Fruit fly (Drosophila melanogaster) whole organism, embryonic: Measurements from ENCODE around the gene Hmr.

Experiments
- CG10209 ChIP-seq: fragments of 200-800 bp; sonication (Bioruptor generic); optimal IDR thresholded peaks from 3 replicates; lab custom pipeline; 2017; ENCODE audit warnings: missing biosample characterization, mild to moderate bottlenecking, missing genetic modification characterization, missing genetic modification reagents
- CG10366 ChIP-seq: fragments of 200-800 bp; sonication (Bioruptor generic); IDR thresholded peaks from 2 replicates; pipeline ENCODE4 v1.3.6; 2022; ENCODE audit warnings: missing biosample characterization, missing genetic modification characterization
- CG11093 ChIP-seq: fragments of 200-800 bp; sonication (Bioruptor generic); IDR thresholded peaks from 3 replicates; pipeline ENCODE4 v1.3.6; 2022; ENCODE audit warnings: missing biosample characterization, missing genetic modification characterization
- CG12744 ChIP-seq: fragments of 200-800 bp; sonication (Bioruptor generic); optimal IDR thresholded peaks from 2 replicates; lab custom pipeline; 2016; ENCODE audit warnings: missing biosample characterization, missing genetic modification characterization
- CG13123 ChIP-seq: fragments of 200-800 bp; sonication (Bioruptor generic); optimal IDR thresholded peaks from 2 replicates; lab custom pipeline; 2016; ENCODE audit warnings: missing biosample characterization, missing genetic modification characterization
- CG13624 ChIP-seq: fragments of 200-800 bp; sonication (Bioruptor generic); optimal IDR thresholded peaks from 2 replicates; lab custom pipeline; 2016; ENCODE audit warnings: missing biosample characterization, missing genetic modification characterization
- CG14441 ChIP-seq: fragments of 200-800 bp; sonication (Bioruptor generic); IDR thresholded peaks from 2 replicates; pipeline ENCODE4 v1.3.6; 2022; ENCODE audit warnings: missing biosample characterization, missing genetic modification characterization
- CG15479 ChIP-seq: fragments of 200-800 bp; sonication (Bioruptor generic); optimal IDR thresholded peaks from 3 replicates; lab custom pipeline; 2019; ENCODE audit warnings: missing biosample characterization, mild to moderate bottlenecking, missing genetic modification characterization, moderate library complexity
- CG2875 ChIP-seq: fragments of 200-800 bp; sonication (Bioruptor generic); optimal IDR thresholded peaks from 2 replicates; lab custom pipeline; 2017; ENCODE audit warnings: missing biosample characterization, mild to moderate bottlenecking, missing genetic modification characterization, missing genetic modification reagents
- CG31365 ChIP-seq: fragments of 200-800 bp; sonication (Bioruptor generic); optimal IDR thresholded peaks from 2 replicates; lab custom pipeline; 2018; ENCODE audit warnings: missing biosample characterization, mild to moderate bottlenecking, missing genetic modification characterization
- CG32772 ChIP-seq: fragments of 200-800 bp; sonication (Bioruptor generic); IDR thresholded peaks from 2 replicates; pipeline ENCODE4 v1.3.6; 2022; ENCODE audit warnings: missing biosample characterization, missing genetic modification characterization
- CG33557 ChIP-seq: fragments of 200-800 bp; sonication (Bioruptor generic); optimal IDR thresholded peaks from 2 replicates; lab custom pipeline; 2019; ENCODE audit warnings: missing biosample characterization, mild to moderate bottlenecking, missing genetic modification characterization, moderate library complexity
- CG3407 ChIP-seq: fragments of 200-800 bp; sonication (Bioruptor generic); optimal IDR thresholded peaks from 2 replicates; lab custom pipeline; 2018; ENCODE audit warnings: missing biosample characterization, mild to moderate bottlenecking, missing genetic modification characterization
- CG8089 ChIP-seq: fragments of 200-800 bp; sonication (Bioruptor generic); optimal IDR thresholded peaks from 3 replicates; lab custom pipeline; 2016; ENCODE audit warnings: missing biosample characterization, missing genetic modification characterization
- CG9797 ChIP-seq: fragments of 200-800 bp; sonication (Bioruptor generic); optimal IDR thresholded peaks from 3 replicates; lab custom pipeline; 2018; ENCODE audit warnings: missing biosample characterization, mild to moderate bottlenecking, missing genetic modification characterization
- Chrac-16 ChIP-seq: fragments of 200-800 bp; sonication (Bioruptor generic); optimal IDR thresholded peaks from 3 replicates; lab custom pipeline; 2016; ENCODE audit warnings: missing biosample characterization, missing genetic modification characterization
- D ChIP-seq, 2 experiments: fragments of 200-800 bp in 1 of 2; fragments of >200 bp in 1 of 2; sonication (Bioruptor generic) in 1 of 2; optimal IDR thresholded peaks; 2 replicates in 1 of 2; 3 replicates in 1 of 2; lab custom pipeline; 2017; ENCODE audit warnings: mild to moderate bottlenecking in 1 of 2, missing biosample characterization in 1 of 2, missing genetic modification characterization in 1 of 2, missing genetic modification reagents in 1 of 2
- Drgx ChIP-seq: fragments of 200-800 bp; sonication (Bioruptor generic); IDR thresholded peaks from 2 replicates; pipeline ENCODE4 v1.3.6; 2022; ENCODE audit warnings: missing biosample characterization, missing genetic modification characterization
- HHEX ChIP-seq: fragments of 200-800 bp; sonication (Bioruptor generic); optimal IDR thresholded peaks from 3 replicates; lab custom pipeline; 2017; ENCODE audit warnings: missing biosample characterization, mild to moderate bottlenecking, missing genetic modification characterization, missing genetic modification reagents
- NC2β ChIP-seq: fragments of 200-800 bp; sonication (Bioruptor generic); optimal IDR thresholded peaks from 2 replicates; lab custom pipeline; 2016; ENCODE audit warnings: missing biosample characterization, missing genetic modification characterization
- Nf-YB ChIP-seq: fragments of 200-800 bp; sonication (Bioruptor generic); optimal IDR thresholded peaks from 3 replicates; lab custom pipeline; 2019; ENCODE audit warnings: missing biosample characterization, mild to moderate bottlenecking, missing genetic modification characterization, moderate library complexity
- NfI ChIP-seq: fragments of 200-800 bp; sonication (Bioruptor generic); optimal IDR thresholded peaks from 3 replicates; lab custom pipeline; 2018; ENCODE audit warnings: missing biosample characterization, mild to moderate bottlenecking, missing genetic modification characterization, moderate library complexity
- Rx ChIP-seq: fragments of 200-800 bp; sonication (Bioruptor generic); IDR thresholded peaks from 2 replicates; pipeline ENCODE4 v1.3.6; 2022; ENCODE audit warnings: missing biosample characterization, missing genetic modification characterization
- Sox102F ChIP-seq: fragments of 200-800 bp; sonication (Bioruptor generic); optimal IDR thresholded peaks from 2 replicates; lab custom pipeline; 2018; ENCODE audit warnings: missing biosample characterization, mild to moderate bottlenecking, missing genetic modification characterization, moderate library complexity
- Sry-δ ChIP-seq: fragments of 200-800 bp; sonication (Bioruptor generic); optimal IDR thresholded peaks from 2 replicates; lab custom pipeline; 2016; ENCODE audit warnings: missing biosample characterization, missing genetic modification characterization
- ac ChIP-seq: fragments of 200-800 bp; sonication (Bioruptor generic); optimal IDR thresholded peaks from 3 replicates; lab custom pipeline; 2017; ENCODE audit warnings: missing biosample characterization, mild to moderate bottlenecking, missing genetic modification characterization
- al ChIP-seq: fragments of 200-800 bp; sonication (Bioruptor generic); IDR thresholded peaks from 2 replicates; pipeline ENCODE4 v1.3.6; 2022; ENCODE audit warnings: missing biosample characterization, missing genetic modification characterization
- caup ChIP-seq: fragments of 200-800 bp; sonication (Bioruptor generic); optimal IDR thresholded peaks from 3 replicates; lab custom pipeline; 2017; ENCODE audit warnings: missing biosample characterization, mild to moderate bottlenecking, missing genetic modification characterization, moderate library complexity; ENCODE audit not compliant: severe bottlenecking
- chn ChIP-seq: fragments of 200-800 bp; sonication (Bioruptor generic); optimal IDR thresholded peaks from 2 replicates; lab custom pipeline; 2016; ENCODE audit warnings: missing biosample characterization, missing genetic modification characterization
- dm ChIP-seq: fragments of 200-800 bp; sonication (Bioruptor generic); optimal IDR thresholded peaks from 3 replicates; lab custom pipeline; 2016; ENCODE audit warnings: missing biosample characterization, missing genetic modification characterization
- jing ChIP-seq: fragments of 200-800 bp; sonication (Bioruptor generic); optimal IDR thresholded peaks from 2 replicates; lab custom pipeline; 2018; ENCODE audit warnings: missing biosample characterization, mild to moderate bottlenecking, missing genetic modification characterization
- klu ChIP-seq: fragments of 200-800 bp; sonication (Bioruptor generic); IDR thresholded peaks from 2 replicates; pipeline ENCODE4 v1.3.6; 2022; ENCODE audit warnings: missing biosample characterization, missing genetic modification characterization
- maf-S ChIP-seq: fragments of 200-800 bp; sonication (Bioruptor generic); optimal IDR thresholded peaks from 2 replicates; lab custom pipeline; 2016; ENCODE audit warnings: missing biosample characterization, missing genetic modification characterization
- pnt ChIP-seq: fragments of 200-800 bp; sonication (Bioruptor generic); optimal IDR thresholded peaks from 3 replicates; lab custom pipeline; 2016; ENCODE audit warnings: missing biosample characterization, missing genetic modification characterization
- pum ChIP-seq: fragments of 200-800 bp; sonication (Bioruptor generic); optimal IDR thresholded peaks from 2 replicates; lab custom pipeline; 2016; ENCODE audit warnings: missing biosample characterization, missing genetic modification characterization
- schlank ChIP-seq: fragments of 200-800 bp; sonication (Bioruptor generic); optimal IDR thresholded peaks from 2 replicates; lab custom pipeline; 2018; ENCODE audit warnings: missing biosample characterization, mild to moderate bottlenecking, missing genetic modification characterization
- stwl ChIP-seq: fragments of 200-800 bp; sonication (Bioruptor generic); optimal IDR thresholded peaks from 3 replicates; lab custom pipeline; 2018; ENCODE audit warnings: missing biosample characterization, mild to moderate bottlenecking, missing genetic modification characterization, moderate library complexity
- tgo ChIP-seq: fragments of 200-800 bp; sonication (Bioruptor generic); IDR thresholded peaks from 3 replicates; pipeline ENCODE4 v1.3.6; 2022; ENCODE audit warnings: missing biosample characterization, missing genetic modification characterization
- tio ChIP-seq: fragments of 200-800 bp; sonication (Bioruptor generic); optimal IDR thresholded peaks from 2 replicates; lab custom pipeline; 2017; ENCODE audit warnings: missing biosample characterization, missing genetic modification characterization, inconsistent platforms
- trem ChIP-seq: fragments of 200-800 bp; optimal IDR thresholded peaks from 3 replicates; lab custom pipeline; 2019; ENCODE audit warnings: missing biosample characterization, mild to moderate bottlenecking, missing genetic modification characterization, moderate library complexity

Hmr gene

dm6 chrX:10570142-10570756, 25.4 kb downstream of the Hmr start (continued):
- TF ChIP-seq CG8089 (GFP tag; lab: Kevin White, UChicago) (peak; percentile 30), CG10366 (GFP tag; lab: Robert Waterston, UW) (peak; percentile 55; the same call in 1 of the 2 replicates), maf-S (GFP tag; lab: Kevin White, UChicago) (no peak), NfI (GFP tag; lab: Kevin White, UChicago) (peak; percentile 23), CG32772 (GFP tag; lab: Robert Waterston, UW) (peak; percentile 31; the same call in 1 of the 2 replicates), tio (GFP tag; lab: Kevin White, UChicago) (peak; percentile 19), chn (GFP tag; lab: Kevin White, UChicago) (peak; percentile 24), caup (peak; percentile 21), NC2β (peak; percentile 20), CG12744 (GFP tag; lab: Kevin White, UChicago) (no peak), CG11093 (GFP tag; lab: Robert Waterston, UW) (no peak), HHEX (GFP tag; lab: Kevin White, UChicago) (peak; percentile 54), D (optimal IDR thresholded peaks at IDR 0.05; lab: Kevin White, UChicago) (no peak), D (GFP tag; optimal IDR thresholded peaks at IDR 0.05; lab: Kevin White, UChicago) (peak; percentile 52), Sry-δ (GFP tag; lab: Kevin White, UChicago) (no peak), CG15479 (no peak), dm (GFP tag; lab: Kevin White, UChicago) (peak; percentile 12), Chrac-16 (peak; percentile 20), Nf-YB (GFP tag; lab: Kevin White, UChicago) (no peak), CG3407 (GFP tag; lab: Kevin White, UChicago) (peak; percentile 8), pum (peak; percentile 42), tgo (GFP tag; lab: Robert Waterston, UW) (0 out of 3 replicates have a peak, but pooled peaks have one; percentile 17), al (GFP tag; lab: Robert Waterston, UW) (0 out of 2 replicates have a peak, but pooled peaks have one; percentile 15), Sox102F (GFP tag; lab: Kevin White, UChicago) (peak; percentile 80), Rx (GFP tag; lab: Robert Waterston, UW) (no peak), schlank (tag; lab: Kevin White, UChicago) (no peak), CG9797 (GFP tag; lab: Kevin White, UChicago) (no peak), CG31365 (no peak), jing (GFP tag; lab: Kevin White, UChicago) (peak; percentile 48), CG13624 (GFP tag; lab: Kevin White, UChicago) (peak; percentile 1), CG14441 (GFP tag; lab: Robert Waterston, UW) (no peak; the same call in 1 of the 2 replicates), Drgx (peak; percentile 88), klu (GFP tag; lab: Robert Waterston, UW) (no peak), stwl (no peak), pnt (GFP tag; lab: Kevin White, UChicago) (peak; percentile 12), ac (GFP tag; lab: Kevin White, UChicago) (no peak), trem (tag; lab: Kevin White, UChicago) (no peak), CG2875 (GFP tag; lab: Kevin White, UChicago) (peak; percentile 54), CG13123 (GFP tag; lab: Kevin White, UChicago) (no peak), CG10209 (peak; percentile 55), CG33557 (GFP tag; lab: Kevin White, UChicago) (no peak)
